Fruit fly (Drosophila melanogaster): ENCODE results near the gene CG11436.

Gene CG11436

dm6 chrX:4551717-4552116, at the start of gene CG11436, which contains the start of gene CG3527:
Gene CG11436, minus strand, starts transcription at chrX:4551878.
Gene CG3527, plus strand, starts transcription at chrX:4551973.
- TF ChIP-seq fkh (GFP tag; optimal IDR thresholded peaks at IDR 0.05): peak; percentile 78
- no peak for TF ChIP-seq fd59A (GFP tag; optimal IDR thresholded peaks at IDR 0.05)

DNA sequence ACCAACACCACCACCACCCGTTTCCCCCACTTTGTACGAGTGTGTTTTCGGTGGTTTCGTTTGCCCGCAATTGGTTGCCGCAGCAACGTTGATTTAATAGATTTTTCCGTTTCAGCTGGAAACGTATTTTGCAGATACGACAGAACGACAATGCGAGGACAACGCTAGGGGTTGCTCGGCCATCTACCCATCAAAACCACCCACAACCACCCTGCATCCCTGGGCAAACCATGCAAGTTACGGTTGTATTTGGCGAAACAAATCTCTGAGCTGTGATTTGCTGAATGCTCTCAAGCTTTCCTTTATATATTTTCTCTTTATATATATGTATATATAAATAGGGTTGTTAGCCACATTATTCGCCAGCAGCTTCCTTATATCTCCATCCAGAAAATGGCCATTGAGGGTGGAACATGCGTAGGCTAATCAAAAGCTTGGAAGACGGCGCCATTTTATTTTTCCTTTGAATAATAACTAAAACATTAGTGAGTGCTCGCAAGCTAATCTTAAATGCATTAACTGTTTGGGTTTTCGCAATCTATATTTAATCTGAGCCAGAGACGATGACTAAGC, 48.3 kb upstream of the CG11436 start:
- TF ChIP-seq CG4318 (GFP tag; optimal IDR thresholded peaks at IDR 0.05) (no peak), Hr4 (GFP tag; optimal IDR thresholded peaks at IDR 0.05) (no peak), CG11902 (GFP tag; optimal IDR thresholded peaks at IDR 0.05) (no peak), CG15336 (GFP tag; IDR thresholded peaks at IDR 0.05) (no peak), CG6276 (GFP tag; optimal IDR thresholded peaks at IDR 0.05) (no peak), Sox102F (GFP tag; optimal IDR thresholded peaks at IDR 0.05) (no peak), Lpt (GFP tag; optimal IDR thresholded peaks at IDR 0.05) (no peak), CG10631 (GFP tag; optimal IDR thresholded peaks at IDR 0.05) (no peak), dac (GFP tag; optimal IDR thresholded peaks at IDR 0.05) (no peak), Eip78C (GFP tag) (no peak), CG6854 (GFP tag; optimal IDR thresholded peaks at IDR 0.05) (no peak), cyc (GFP tag; optimal IDR thresholded peaks at IDR 0.05) (no peak), CG3919 (GFP tag; optimal IDR thresholded peaks at IDR 0.05) (no peak)

DNA sequence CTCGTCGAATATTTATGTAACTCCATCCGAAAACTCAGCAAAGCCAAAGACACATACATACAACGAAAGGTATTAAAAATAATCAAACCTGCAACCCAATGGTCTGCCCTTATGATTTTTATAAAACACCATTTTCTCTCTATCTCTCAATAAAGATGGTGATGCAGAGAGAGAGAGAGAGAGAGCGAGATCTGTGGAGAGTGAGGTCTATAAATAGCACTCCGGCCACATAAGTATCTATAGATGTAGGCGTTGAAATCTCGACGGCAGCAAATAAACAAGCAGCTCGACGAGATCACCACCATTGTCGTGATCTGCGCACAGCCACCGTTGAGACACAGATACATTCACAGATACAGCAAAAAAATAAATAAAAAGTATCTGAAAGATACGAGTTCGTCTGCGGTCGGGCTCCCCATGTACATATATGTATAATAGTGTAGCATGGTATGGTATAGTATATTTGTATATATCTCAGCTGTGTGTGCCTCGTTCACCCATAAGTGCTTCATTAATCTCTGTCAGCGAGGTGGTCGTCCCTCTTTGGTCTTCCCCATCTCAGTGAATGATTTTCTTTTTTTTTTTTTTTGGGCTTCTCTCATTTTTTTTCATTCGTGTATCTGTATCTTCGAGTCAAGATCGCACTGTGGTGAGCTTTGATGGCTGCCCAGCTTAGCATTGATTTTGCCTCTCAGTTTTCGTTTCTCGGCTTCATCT, 44.9 kb upstream of the CG11436 start:
- TF ChIP-seq ss (GFP tag; optimal IDR thresholded peaks at IDR 0.05) (peak; percentile 28 to 64), CG6808 (GFP tag; optimal IDR thresholded peaks at IDR 0.05) (peak; percentile 23), svp (GFP tag) (peak; percentile 77), CG6163 (GFP tag; IDR thresholded peaks at IDR 0.05) (0 out of 3 replicates have a peak, but pooled peaks have one; percentile 37), CG1621 (tag; optimal IDR thresholded peaks at IDR 0.05) (peak; percentile 7), Met (GFP tag; optimal IDR thresholded peaks at IDR 0.05) (no peak), CG15336 (GFP tag; IDR thresholded peaks at IDR 0.05) (0 out of 2 replicates have a peak, but pooled peaks have one; percentile 16), Eip78C (GFP tag) (peak; percentile 32), spab (GFP tag; optimal IDR thresholded peaks at IDR 0.05) (no peak), pdm3 (GFP tag; optimal IDR thresholded peaks at IDR 0.05) (no peak), fkh (GFP tag; optimal IDR thresholded peaks at IDR 0.05) (peak; percentile 79)

dm6 chrX:4592258-4592657, 40.6 kb upstream of the CG11436 start:
- TF ChIP-seq svp (GFP tag) (peak; percentile 56), Sox14 (GFP tag; optimal IDR thresholded peaks at IDR 0.05) (peak; percentile 45), Met (GFP tag; optimal IDR thresholded peaks at IDR 0.05) (no peak), lz (GFP tag; optimal IDR thresholded peaks at IDR 0.05) (no peak)

DNA sequence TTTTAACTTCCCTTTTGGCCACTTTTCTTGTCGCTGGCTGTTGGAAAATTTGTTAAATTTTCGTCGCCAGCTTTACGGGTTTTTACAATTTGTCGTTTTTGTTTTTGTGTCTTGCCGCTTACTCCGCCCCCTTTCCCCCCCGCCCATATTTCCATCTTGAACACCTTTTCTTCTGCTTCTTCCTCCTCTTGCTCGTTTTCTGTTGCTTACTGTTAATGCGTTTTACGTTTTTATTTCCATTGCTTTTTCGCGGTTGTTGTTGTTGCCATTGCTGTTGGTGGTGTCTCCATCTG, 39.0 kb upstream of the CG11436 start:
- TF ChIP-seq acj6 (GFP tag; optimal IDR thresholded peaks at IDR 0.05) (peak; percentile 2), Eip78C (GFP tag) (no peak), vri (GFP tag; optimal IDR thresholded peaks at IDR 0.05) (no peak), achi (GFP tag; optimal IDR thresholded peaks at IDR 0.05) (no peak), esn (GFP tag; optimal IDR thresholded peaks at IDR 0.05) (no peak)

- peak; percentile 86 for TF ChIP-seq svp (GFP tag)
- TF ChIP-seq CG15336 (GFP tag; IDR thresholded peaks at IDR 0.05): peak; percentile 89
- TF ChIP-seq fd85E (GFP tag; optimal IDR thresholded peaks at IDR 0.05): peak; percentile 83
- TF ChIP-seq OdsH (GFP tag; optimal IDR thresholded peaks at IDR 0.05): peak; percentile 91
- peak; percentile 63 for TF ChIP-seq Met (GFP tag; optimal IDR thresholded peaks at IDR 0.05)
- TF ChIP-seq Sox102F (GFP tag; optimal IDR thresholded peaks at IDR 0.05): peak; percentile 47
- TF ChIP-seq Sox14 (GFP tag; optimal IDR thresholded peaks at IDR 0.05): peak; percentile 83
- TF ChIP-seq Hr39 (GFP tag; optimal IDR thresholded peaks at IDR 0.05): peak; percentile 86
- TF ChIP-seq Ets21C (GFP tag; optimal IDR thresholded peaks at IDR 0.05): peak; percentile 79
- TF ChIP-seq CG6276 (GFP tag; optimal IDR thresholded peaks at IDR 0.05): peak; percentile 85
- peak; percentile 90 for TF ChIP-seq CG8632 (GFP tag; optimal IDR thresholded peaks at IDR 0.05)
- peak; percentile 86 for TF ChIP-seq Lpt (GFP tag; optimal IDR thresholded peaks at IDR 0.05)
- peak; percentile 98 for TF ChIP-seq CG11902 (GFP tag; optimal IDR thresholded peaks at IDR 0.05)
- peak; percentile 79 for TF ChIP-seq dsx (GFP tag; optimal IDR thresholded peaks at IDR 0.05; ENCODE audit: poor library complexity, severe bottlenecking)
- TF ChIP-seq dac (GFP tag; optimal IDR thresholded peaks at IDR 0.05): peak; percentile 92
- peak; percentile 90 for TF ChIP-seq acj6 (GFP tag; optimal IDR thresholded peaks at IDR 0.05)
- TF ChIP-seq CG10631 (GFP tag; optimal IDR thresholded peaks at IDR 0.05): peak; percentile 93
- peak; percentile 60 for TF ChIP-seq Eip75B (GFP tag; optimal IDR thresholded peaks at IDR 0.05)
- peak; percentile 76 for TF ChIP-seq pdm3 (GFP tag; optimal IDR thresholded peaks at IDR 0.05)
- TF ChIP-seq salr (GFP tag; optimal IDR thresholded peaks at IDR 0.05): peak; percentile 79 to 95
Measured at dm6 chrX:4589951-4590771, 38.5 kb upstream of the CG11436 start.

All from whole organism, prepupa.